Fruit fly (Drosophila melanogaster): Measurements from ENCODE around the gene CG43082.
A peak's percentile ranks its signal among the peaks of the same experiment; 100 is the strongest.

CG43082 gene

DNA sequence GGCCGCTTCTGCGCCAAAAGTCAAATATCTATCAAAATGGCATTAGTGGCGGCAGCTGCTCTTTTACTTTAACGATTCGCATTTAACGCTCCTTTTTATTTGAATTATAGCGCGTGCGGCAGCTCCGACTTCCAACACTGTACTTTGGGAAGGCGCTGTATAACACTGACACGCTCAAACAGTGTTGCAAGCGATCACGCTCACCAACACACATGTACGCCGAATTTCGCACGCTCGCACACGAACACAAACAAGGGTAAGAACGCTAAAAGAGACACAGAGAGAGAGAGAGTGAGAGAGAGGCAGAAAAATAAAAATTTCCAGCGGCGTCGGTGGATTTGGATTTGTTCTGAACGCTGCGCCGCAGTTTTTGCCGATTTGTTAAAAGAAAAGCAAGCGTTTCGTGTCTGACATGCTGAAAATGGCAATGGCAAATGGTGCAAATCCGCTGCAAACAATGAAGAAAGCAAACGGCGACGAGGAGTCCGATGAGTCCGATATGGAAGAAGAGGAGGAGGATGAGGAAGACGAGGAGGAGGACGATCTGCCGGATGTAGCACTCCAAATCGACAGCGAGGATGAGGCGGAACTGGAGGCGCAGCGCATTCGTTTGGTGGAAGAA lies 41.9 kb upstream of the CG43082 start, which contains the start of gene Phs (continued):
- TF ChIP-seq CG30403 (GFP tag; optimal IDR thresholded peaks at IDR 0.05), result peak; percentile 78
- peak; percentile 38 for TF ChIP-seq CG8924 (tag; optimal IDR thresholded peaks at IDR 0.05)
- TF ChIP-seq Med (GFP tag), result peak; percentile 99
- no peak for TF ChIP-seq Hey (tag; optimal IDR thresholded peaks at IDR 0.05)
- TF ChIP-seq sd (tag; optimal IDR thresholded peaks at IDR 0.05), result peak; percentile 42
- TF ChIP-seq en (GFP tag; optimal IDR thresholded peaks at IDR 0.05), result peak; percentile 65
- TF ChIP-seq Dref (GFP tag; IDR thresholded peaks at IDR 0.05), result peak; percentile 50
- TF ChIP-seq CG7987 (GFP tag; optimal IDR thresholded peaks at IDR 0.05), result peak; percentile 88
- peak; percentile 90 for TF ChIP-seq vfl (GFP tag; optimal IDR thresholded peaks at IDR 0.05)
- TF ChIP-seq CG3163 (GFP tag; optimal IDR thresholded peaks at IDR 0.05), result peak; percentile 74
- peak; percentile 39 for TF ChIP-seq BEAF-32 (GFP tag; optimal IDR thresholded peaks at IDR 0.05)
- TF ChIP-seq Hmx (GFP tag; optimal IDR thresholded peaks at IDR 0.05), result peak; percentile 29
- 0 out of 3 replicates have a peak, but pooled peaks have one; percentile 37 for TF ChIP-seq row (GFP tag; IDR thresholded peaks at IDR 0.05)
- TF ChIP-seq YL-1 (GFP tag; optimal IDR thresholded peaks at IDR 0.05), result peak; percentile 77
- TF ChIP-seq peb (GFP tag; IDR thresholded peaks at IDR 0.05), result peak; percentile 72
- TF ChIP-seq kay (GFP tag; optimal IDR thresholded peaks at IDR 0.05), result peak; percentile 61
- peak; percentile 64 for TF ChIP-seq Meics (GFP tag; optimal IDR thresholded peaks at IDR 0.05)
- peak; percentile 72 for TF ChIP-seq Atf6 (GFP tag; IDR thresholded peaks at IDR 0.05)
- peak; percentile 65 for TF ChIP-seq CG14441 (GFP tag; IDR thresholded peaks at IDR 0.05)
- peak; percentile 51 for TF ChIP-seq CG2712 (tag; optimal IDR thresholded peaks at IDR 0.05)
- TF ChIP-seq Six4 (GFP tag; optimal IDR thresholded peaks at IDR 0.05), result peak; percentile 40
- TF ChIP-seq Gsc (GFP tag; IDR thresholded peaks at IDR 0.05), result no peak
- TF ChIP-seq p53 (GFP tag; optimal IDR thresholded peaks at IDR 0.05), result peak; percentile 71
- TF ChIP-seq CG7928 (GFP tag; optimal IDR thresholded peaks at IDR 0.05), result peak; percentile 36
- peak; percentile 91 for TF ChIP-seq CG9609 (GFP tag; optimal IDR thresholded peaks at IDR 0.05)
- TF ChIP-seq br (optimal IDR thresholded peaks at IDR 0.05), result no peak
- peak; percentile 51 for TF ChIP-seq CG2875 (GFP tag; optimal IDR thresholded peaks at IDR 0.05)
- TF ChIP-seq caup (GFP tag; optimal IDR thresholded peaks at IDR 0.05; ENCODE audit: severe bottlenecking), result peak; percentile 88
- TF ChIP-seq Antp (GFP tag; optimal IDR thresholded peaks at IDR 0.05), result peak; percentile 93
- TF ChIP-seq exex (tag; optimal IDR thresholded peaks at IDR 0.05), result no peak
- TF ChIP-seq wor (GFP tag; IDR thresholded peaks at IDR 0.05), result no peak
- peak; percentile 26 to 66 for TF ChIP-seq bsh (GFP tag; optimal IDR thresholded peaks at IDR 0.05)
- peak; percentile 11 for TF ChIP-seq CG8359 (GFP tag; optimal IDR thresholded peaks at IDR 0.05; ENCODE audit: borderline replicate concordance)
- TF ChIP-seq CG7357 (GFP tag; IDR thresholded peaks at IDR 0.05), result 0 out of 3 replicates have a peak, but pooled peaks have one; percentile 33
- peak; percentile 56 for TF ChIP-seq emc (GFP tag; optimal IDR thresholded peaks at IDR 0.05)
- peak; percentile 59 for TF ChIP-seq sug (tag; optimal IDR thresholded peaks at IDR 0.05)
- TF ChIP-seq CG5180 (GFP tag; optimal IDR thresholded peaks at IDR 0.05), result no peak
- TF ChIP-seq mirr (GFP tag; optimal IDR thresholded peaks at IDR 0.05), result peak; percentile 53
- peak; percentile 46 for TF ChIP-seq tio (GFP tag; optimal IDR thresholded peaks at IDR 0.05)
- peak; percentile 43; the same call in 1 of the 3 replicates for TF ChIP-seq CG11695 (GFP tag; IDR thresholded peaks at IDR 0.05)
- TF ChIP-seq dm (GFP tag; optimal IDR thresholded peaks at IDR 0.05), result peak; percentile 70
- peak; percentile 69 to 87 for TF ChIP-seq Pdp1 (GFP tag; optimal IDR thresholded peaks at IDR 0.05)
- TF ChIP-seq CG9797 (GFP tag; optimal IDR thresholded peaks at IDR 0.05), result peak; percentile 52
- peak; percentile 80 for TF ChIP-seq eyg (GFP tag; optimal IDR thresholded peaks at IDR 0.05)
- no peak for TF ChIP-seq CG2889 (GFP tag; IDR thresholded peaks at IDR 0.05)
- peak; percentile 19 for TF ChIP-seq CG10462 (GFP tag; optimal IDR thresholded peaks at IDR 0.05)
- TF ChIP-seq Ssrp (tag; optimal IDR thresholded peaks at IDR 0.05), result peak; percentile 26
- peak; percentile 43 for TF ChIP-seq gcm2 (GFP tag; optimal IDR thresholded peaks at IDR 0.05)
- no peak for TF ChIP-seq pros (GFP tag; optimal IDR thresholded peaks at IDR 0.05)
- peak; percentile 71 for TF ChIP-seq CG1792 (GFP tag; optimal IDR thresholded peaks at IDR 0.05)
